Fruit fly (Drosophila melanogaster): Measurements from ENCODE around the gene ich.

DNA sequence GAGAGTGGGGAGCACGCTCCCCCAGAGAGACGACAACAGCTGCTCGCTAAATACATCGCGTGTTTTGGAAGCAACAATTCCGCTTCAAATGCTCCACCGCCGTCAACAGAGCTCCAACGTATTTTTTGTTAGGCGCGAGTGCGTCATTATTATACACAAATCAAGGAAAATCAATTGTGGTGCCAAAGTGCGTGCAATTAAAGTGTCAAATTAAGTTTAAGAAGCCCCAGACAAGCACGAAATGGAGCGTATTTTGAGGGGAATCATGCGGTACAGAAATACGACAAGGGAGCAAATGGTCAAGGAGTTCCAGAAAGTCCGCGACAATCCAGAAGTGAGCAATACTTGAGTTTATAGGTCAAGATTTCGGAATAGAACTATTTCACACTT lies 17.9 kb upstream of the ich start, which contains the start of gene CAHbeta:
- TF ChIP-seq CG4496 (GFP tag; IDR thresholded peaks at IDR 0.05) (no peak), fd96Ca (GFP tag; IDR thresholded peaks at IDR 0.05) (no peak), EcR (GFP tag; optimal IDR thresholded peaks at IDR 0.05) (no peak), CG32121 (GFP tag; IDR thresholded peaks at IDR 0.05) (no peak), CG8159 (tag; optimal IDR thresholded peaks at IDR 0.05) (no peak), CG8301 (tag; optimal IDR thresholded peaks at IDR 0.05) (no peak), CG14655 (GFP tag; optimal IDR thresholded peaks at IDR 0.05) (no peak), Ets98B (GFP tag; IDR thresholded peaks at IDR 0.05) (peak; percentile 42; the same call in 1 of the 2 replicates), CG10348 (GFP tag; IDR thresholded peaks at IDR 0.05) (no peak), CG17806 (tag; optimal IDR thresholded peaks at IDR 0.05) (no peak), D1 (tag; optimal IDR thresholded peaks at IDR 0.05) (no peak), CG34367 (tag; optimal IDR thresholded peaks at IDR 0.05) (no peak), CG13204 (GFP tag; optimal IDR thresholded peaks at IDR 0.05) (no peak), Snoo (tag; optimal IDR thresholded peaks at IDR 0.05) (no peak)

Measured in whole organism, pupa.